Worm (Caenorhabditis elegans) whole organism, L2 larva: Measurements from ENCODE around the gene srg-13.

Experiments
- C34F6.9 ChIP-seq: fragments of 150-350 bp; optimal IDR thresholded peaks from 2 replicates; lab custom pipeline; 2014; ENCODE audit warnings: missing biosample characterization, missing genetic modification characterization
- F13H6.1 ChIP-seq: sonication (generic microtip); optimal IDR thresholded peaks from 2 replicates; lab custom pipeline; 2016; ENCODE audit warnings: missing genetic modification characterization, missing compliant biosample characterization
- R02D3.7 ChIP-seq: fragments of 150-350 bp; optimal IDR thresholded peaks from 2 replicates; lab custom pipeline; 2014; ENCODE audit warnings: missing biosample characterization, missing genetic modification characterization
- aly-2 ChIP-seq: fragments of 150-350 bp; optimal IDR thresholded peaks from 2 replicates; lab custom pipeline; 2014; ENCODE audit warnings: missing biosample characterization, missing genetic modification characterization
- ama-1 ChIP-seq: fragments of 150-350 bp; optimal IDR thresholded peaks from 2 replicates; lab custom pipeline; 2018; ENCODE audit warnings: inconsistent platforms
- blmp-1 ChIP-seq: sonication (generic microtip); optimal IDR thresholded peaks from 2 replicates; lab custom pipeline; 2017; ENCODE audit warnings: missing genetic modification characterization, mild to moderate bottlenecking, missing compliant biosample characterization, antibody characterized with exemption, moderate library complexity; ENCODE audit not compliant: insufficient read depth
- ceh-16 ChIP-seq: fragments of 150-350 bp; optimal IDR thresholded peaks from 2 replicates; lab custom pipeline; 2014; ENCODE audit warnings: missing biosample characterization, missing genetic modification characterization
- ceh-82 ChIP-seq: fragments of 150-350 bp; optimal IDR thresholded peaks from 2 replicates; lab custom pipeline; 2014; ENCODE audit warnings: missing biosample characterization, missing genetic modification characterization
- crh-2 ChIP-seq: sonication (generic microtip); optimal IDR thresholded peaks from 2 replicates; lab custom pipeline; 2017; ENCODE audit warnings: missing biosample characterization, missing genetic modification characterization
- dmd-4 ChIP-seq: sonication (generic microtip); optimal IDR thresholded peaks from 2 replicates; lab custom pipeline; 2017; ENCODE audit warnings: missing biosample characterization, missing genetic modification characterization
- egl-27 ChIP-seq: sonication (generic microtip); optimal IDR thresholded peaks from 3 replicates; lab custom pipeline; 2017; ENCODE audit warnings: missing biosample characterization, missing genetic modification reagents, missing genetic modification characterization
- elt-1 ChIP-seq: fragments of 150-350 bp; optimal IDR thresholded peaks from 2 replicates; lab custom pipeline; 2014; ENCODE audit warnings: missing biosample characterization, missing genetic modification characterization
- elt-3 ChIP-seq: sonication (generic microtip); optimal IDR thresholded peaks from 2 replicates; lab custom pipeline; 2017; ENCODE audit warnings: missing biosample characterization, missing genetic modification characterization
- fos-1 ChIP-seq: fragments of 150-350 bp; optimal IDR thresholded peaks from 2 replicates; lab custom pipeline; 2014; ENCODE audit warnings: missing biosample characterization, missing genetic modification characterization
- gmeb-1 ChIP-seq: fragments of 150-350 bp; optimal IDR thresholded peaks from 2 replicates; lab custom pipeline; 2014; ENCODE audit warnings: missing biosample characterization, missing genetic modification characterization
- lin-11 ChIP-seq: fragments of 150-350 bp; sonication (generic microtip); optimal IDR thresholded peaks from 2 replicates; lab custom pipeline; 2014; ENCODE audit warnings: missing biosample characterization, missing genetic modification characterization, inconsistent platforms, mixed read lengths
- lin-13 ChIP-seq: fragments of 150-350 bp; optimal IDR thresholded peaks from 2 replicates; lab custom pipeline; 2014; ENCODE audit warnings: missing biosample characterization, missing genetic modification reagents, missing genetic modification characterization
- mab-5 ChIP-seq: fragments of 150-350 bp; optimal IDR thresholded peaks from 2 replicates; lab custom pipeline; 2014; ENCODE audit warnings: missing biosample characterization, missing genetic modification characterization
- mbf-1 ChIP-seq: sonication (generic microtip); optimal IDR thresholded peaks from 2 replicates; lab custom pipeline; 2017; ENCODE audit warnings: missing biosample characterization, missing genetic modification characterization
- mdl-1 ChIP-seq, 2 experiments: fragments of 150-350 bp in 1 of 2; sonication (generic microtip) in 1 of 2; optimal IDR thresholded peaks; 2 replicates each; lab custom pipeline; 2017; ENCODE audit warnings: missing biosample characterization in 2 of 2, missing genetic modification characterization in 2 of 2
- nhr-10 ChIP-seq: sonication (generic microtip); optimal IDR thresholded peaks from 2 replicates; lab custom pipeline; 2017; ENCODE audit warnings: missing biosample characterization, missing genetic modification characterization
- nhr-11 ChIP-seq: fragments of 150-350 bp; optimal IDR thresholded peaks from 2 replicates; lab custom pipeline; 2014; ENCODE audit warnings: missing biosample characterization, missing genetic modification characterization
- nhr-21 ChIP-seq: fragments of 150-350 bp; optimal IDR thresholded peaks from 2 replicates; lab custom pipeline; 2014; ENCODE audit warnings: missing biosample characterization, missing genetic modification characterization
- nhr-23 ChIP-seq: fragments of 150-350 bp; optimal IDR thresholded peaks from 2 replicates; lab custom pipeline; 2014; ENCODE audit warnings: missing biosample characterization, missing genetic modification reagents, missing genetic modification characterization
- nhr-237 ChIP-seq: fragments of 150-350 bp; optimal IDR thresholded peaks from 2 replicates; lab custom pipeline; 2014; ENCODE audit warnings: missing biosample characterization, missing genetic modification characterization
- nhr-25 ChIP-seq: fragments of 150-350 bp; sonication (generic microtip); optimal IDR thresholded peaks from 3 replicates; lab custom pipeline; 2014; ENCODE audit warnings: missing biosample characterization, missing genetic modification characterization
- nhr-77 ChIP-seq: fragments of 150-350 bp; optimal IDR thresholded peaks from 2 replicates; lab custom pipeline; 2014; ENCODE audit warnings: missing biosample characterization, missing genetic modification characterization
- peb-1 ChIP-seq: fragments of 150-350 bp; optimal IDR thresholded peaks from 2 replicates; lab custom pipeline; 2014; ENCODE audit warnings: missing biosample characterization, missing genetic modification characterization
- sem-4 ChIP-seq: fragments of 150-350 bp; optimal IDR thresholded peaks from 2 replicates; lab custom pipeline; 2014; ENCODE audit warnings: missing biosample characterization, missing genetic modification reagents, missing genetic modification characterization
- sma-3 ChIP-seq: sonication (generic microtip); optimal IDR thresholded peaks from 2 replicates; lab custom pipeline; 2016; ENCODE audit warnings: missing genetic modification reagents, missing genetic modification characterization, missing compliant biosample characterization
- sma-9 ChIP-seq, 2 experiments: fragments of 150-350 bp in 1 of 2; sonication (generic microtip) in 1 of 2; optimal IDR thresholded peaks; 2 replicates each; lab custom pipeline; 2014 to 2016; ENCODE audit warnings: missing genetic modification characterization in 2 of 2, mild to moderate bottlenecking in 1 of 2, missing biosample characterization in 1 of 2, missing compliant biosample characterization in 1 of 2, missing genetic modification reagents in 1 of 2, moderate library complexity in 1 of 2
- unc-55 ChIP-seq: fragments of 150-350 bp; sonication (generic microtip); optimal IDR thresholded peaks from 3 replicates; lab custom pipeline; 2014; ENCODE audit warnings: missing biosample characterization, missing genetic modification reagents, missing genetic modification characterization
- unc-62 ChIP-seq: fragments of 150-350 bp; optimal IDR thresholded peaks from 2 replicates; lab custom pipeline; 2014; ENCODE audit warnings: missing biosample characterization, missing genetic modification reagents, missing genetic modification characterization
- ztf-11 ChIP-seq: sonication (generic microtip); optimal IDR thresholded peaks from 2 replicates; lab custom pipeline; 2017; ENCODE audit warnings: missing biosample characterization, missing genetic modification characterization
- ztf-4 ChIP-seq: fragments of 150-350 bp; optimal IDR thresholded peaks from 2 replicates; lab custom pipeline; 2014; ENCODE audit warnings: missing biosample characterization, missing genetic modification characterization

srg-13 gene

ce11 chrIII:4671949-4672348, at the start of gene srg-13:
Gene srg-13 (plus strand): TSS chrIII:4672249.
- TF ChIP-seq elt-3 (no peak), unc-55 (GFP tag; lab: Kevin White, UChicago) (no peak), lin-11 (tag; lab: Kevin White, UChicago) (no peak), dmd-4 (tag; lab: Kevin White, UChicago) (no peak), aly-2 (tag; lab: Kevin White, UChicago) (no peak), ama-1 (lab: Kevin White, UChicago) (no peak), ztf-4 (no peak), ceh-82 (tag; lab: Kevin White, UChicago) (no peak)

- TF ChIP-seq ztf-11 (tag; lab: Kevin White, UChicago) (no peak), elt-1 (tag; lab: Kevin White, UChicago) (no peak), gmeb-1 (tag; lab: Kevin White, UChicago) (no peak), mdl-1 (tag; optimal IDR thresholded peaks at IDR 0.05; lab: Kevin White, UChicago) (no peak), nhr-23 (tag; lab: Kevin White, UChicago) (no peak), unc-55 (GFP tag; lab: Kevin White, UChicago) (no peak), nhr-10 (no peak), nhr-25 (tag; lab: Kevin White, UChicago) (no peak), aly-2 (tag; lab: Kevin White, UChicago) (no peak)
Measured at ce11 chrIII:4622375-4623130, 49.5 kb upstream of the srg-13 start, which contains the start of gene lron-5. Gene lron-5 (plus strand): TSS chrIII:4623029.

ce11 chrIII:4626148-4626922, 45.7 kb upstream of the srg-13 start:
- TF ChIP-seq nhr-21 (tag; lab: Kevin White, UChicago) (no peak), egl-27 (tag; lab: Kevin White, UChicago) (no peak), ztf-4 (no peak), aly-2 (tag; lab: Kevin White, UChicago) (no peak), nhr-237 (tag; lab: Kevin White, UChicago) (no peak), F13H6.1 (tag; lab: Kevin White, UChicago) (no peak), lin-11 (tag; lab: Kevin White, UChicago) (no peak), R02D3.7 (no peak), nhr-10 (no peak), sma-9 (GFP tag; optimal IDR thresholded peaks at IDR 0.05; lab: Kevin White, UChicago) (no peak), sma-9 (tag; optimal IDR thresholded peaks at IDR 0.05; lab: Kevin White, UChicago) (no peak), gmeb-1 (tag; lab: Kevin White, UChicago) (no peak), mbf-1 (tag; lab: Kevin White, UChicago) (no peak), ceh-16 (tag; lab: Kevin White, UChicago) (no peak), nhr-11 (tag; lab: Kevin White, UChicago) (no peak), lin-13 (no peak), mab-5 (tag; lab: Kevin White, UChicago) (no peak), sma-3 (GFP tag; lab: Kevin White, UChicago) (no peak)

ce11 chrIII:4628165-4628564, 43.9 kb upstream of the srg-13 start, which contains the start of gene clec-151:
Gene clec-151 (plus strand): TSS chrIII:4628465.
- TF ChIP-seq peb-1 (tag; lab: Kevin White, UChicago) (no peak), crh-2 (no peak), mab-5 (tag; lab: Kevin White, UChicago) (no peak), mbf-1 (tag; lab: Kevin White, UChicago) (no peak), unc-62 (GFP tag; lab: Kevin White, UChicago) (no peak), nhr-23 (tag; lab: Kevin White, UChicago) (no peak)

DNA sequence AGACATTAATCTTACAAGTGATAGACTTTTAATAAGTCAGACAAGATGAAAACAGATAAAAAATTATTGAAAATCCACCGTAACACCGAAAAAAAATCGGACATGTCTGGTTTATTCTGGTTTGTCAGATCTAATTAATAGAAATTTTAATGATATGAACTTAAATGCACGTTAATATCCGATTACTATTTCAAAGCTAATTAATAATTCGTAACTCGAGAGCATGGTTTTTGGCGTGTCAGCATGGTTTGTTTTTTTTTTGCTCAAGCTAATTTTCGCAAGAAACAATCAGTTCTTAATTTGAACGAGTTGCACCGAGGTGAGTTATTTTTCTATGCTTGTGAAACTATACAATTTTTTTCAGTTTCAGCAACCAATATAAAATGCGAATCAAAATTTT, 37.1 kb upstream of the srg-13 start, which contains the start of gene clec-153:
clec-153 (plus strand) TSS at position 301 of the 400 bp plus-strand sequence.
- no peak for TF ChIP-seq nhr-21 (tag; lab: Kevin White, UChicago)
- no peak for TF ChIP-seq nhr-77 (tag; lab: Kevin White, UChicago)
- TF ChIP-seq mab-5 (tag; lab: Kevin White, UChicago) = no peak
- no peak for TF ChIP-seq sem-4 (tag; lab: Kevin White, UChicago)
- no peak for TF ChIP-seq mdl-1 (tag; optimal IDR thresholded peaks at IDR 0.05; lab: Kevin White, UChicago)
- TF ChIP-seq fos-1 = no peak
- TF ChIP-seq C34F6.9 (tag; lab: Kevin White, UChicago) = no peak
- TF ChIP-seq lin-11 (tag; lab: Kevin White, UChicago) = no peak
- TF ChIP-seq sma-9 (GFP tag; optimal IDR thresholded peaks at IDR 0.05; lab: Kevin White, UChicago) = no peak
- no peak for TF ChIP-seq sma-9 (tag; optimal IDR thresholded peaks at IDR 0.05; lab: Kevin White, UChicago)
- TF ChIP-seq gmeb-1 (tag; lab: Kevin White, UChicago) = no peak
- no peak for TF ChIP-seq blmp-1 (tag; lab: Kevin White, UChicago)
- no peak for TF ChIP-seq aly-2 (tag; lab: Kevin White, UChicago)
- TF ChIP-seq ztf-11 (tag; lab: Kevin White, UChicago) = no peak
- TF ChIP-seq, all 48 proteins: peak for 0
